Fruit fly (Drosophila melanogaster) whole organism, prepupa: Measurements from ENCODE around the gene CG45544.

Experiments
- Blimp-1 ChIP-seq: fragments of 200-800 bp; sonication (Bioruptor generic); optimal IDR thresholded peaks from 3 replicates; lab custom pipeline; 2017; ENCODE audit warnings: missing biosample characterization, missing genetic modification characterization, mild to moderate bottlenecking, moderate library complexity, missing genetic modification reagents
- CG10631 ChIP-seq: fragments of 200-800 bp; sonication (Bioruptor generic); optimal IDR thresholded peaks from 2 replicates; lab custom pipeline; 2016; ENCODE audit warnings: missing biosample characterization, missing genetic modification characterization
- CG10669 ChIP-seq: fragments of 200-800 bp; sonication (Bioruptor generic); optimal IDR thresholded peaks from 3 replicates; lab custom pipeline; 2018; ENCODE audit warnings: missing biosample characterization, mild to moderate bottlenecking, missing genetic modification characterization, moderate library complexity
- CG11294 ChIP-seq: fragments of 200-800 bp; sonication (Bioruptor generic); IDR thresholded peaks from 2 replicates; pipeline ENCODE4 v1.3.6; 2022; ENCODE audit warnings: missing biosample characterization, missing genetic modification characterization
- CG11762 ChIP-seq: fragments of 200-800 bp; sonication (Bioruptor generic); optimal IDR thresholded peaks from 3 replicates; lab custom pipeline; 2016; ENCODE audit warnings: missing biosample characterization, missing genetic modification characterization; ENCODE audit not compliant: insufficient read depth
- CG11902 ChIP-seq: fragments of 200-800 bp; sonication (Bioruptor generic); optimal IDR thresholded peaks from 3 replicates; lab custom pipeline; 2016; ENCODE audit warnings: missing biosample characterization, missing genetic modification characterization
- CG15336 ChIP-seq: fragments of 200-800 bp; sonication (Bioruptor generic); IDR thresholded peaks from 2 replicates; pipeline ENCODE4 v1.3.6; 2022; ENCODE audit warnings: missing biosample characterization, missing genetic modification characterization
- CG1621 ChIP-seq: fragments of 200-800 bp; sonication (Bioruptor generic); optimal IDR thresholded peaks from 3 replicates; lab custom pipeline; 2018; ENCODE audit warnings: missing biosample characterization, mild to moderate bottlenecking, missing genetic modification characterization
- CG16779 ChIP-seq: fragments of 200-800 bp; sonication (Bioruptor generic); optimal IDR thresholded peaks from 3 replicates; lab custom pipeline; 2017; ENCODE audit warnings: missing biosample characterization, mild to moderate bottlenecking, missing genetic modification characterization
- CG31627 ChIP-seq: fragments of 200-800 bp; sonication (Bioruptor generic); optimal IDR thresholded peaks from 3 replicates; lab custom pipeline; 2016; ENCODE audit warnings: missing biosample characterization, missing genetic modification characterization
- CG32006 ChIP-seq: fragments of 200-800 bp; sonication (Bioruptor generic); optimal IDR thresholded peaks from 3 replicates; lab custom pipeline; 2017; ENCODE audit warnings: missing biosample characterization, mild to moderate bottlenecking, missing genetic modification characterization
- CG34406 ChIP-seq: fragments of 200-800 bp; sonication (Bioruptor generic); optimal IDR thresholded peaks from 3 replicates; lab custom pipeline; 2016; ENCODE audit warnings: missing biosample characterization, missing genetic modification characterization
- CG4318 ChIP-seq: fragments of 200-800 bp; sonication (Bioruptor generic); optimal IDR thresholded peaks from 3 replicates; lab custom pipeline; 2017; ENCODE audit warnings: missing biosample characterization, mild to moderate bottlenecking, missing genetic modification characterization
- CG6163 ChIP-seq: fragments of 200-800 bp; sonication (Bioruptor generic); IDR thresholded peaks from 3 replicates; pipeline ENCODE4 v1.3.6; 2022; ENCODE audit warnings: missing biosample characterization, missing genetic modification characterization
- CG6276 ChIP-seq: fragments of 200-800 bp; sonication (Bioruptor generic); optimal IDR thresholded peaks from 2 replicates; lab custom pipeline; 2017; ENCODE audit warnings: missing biosample characterization, mild to moderate bottlenecking, missing genetic modification characterization
- CG6808 ChIP-seq: fragments of 200-800 bp; sonication (Bioruptor generic); optimal IDR thresholded peaks from 3 replicates; lab custom pipeline; 2017; ENCODE audit warnings: missing biosample characterization, missing genetic modification characterization, mild to moderate bottlenecking, moderate library complexity, missing genetic modification reagents
- CG6854 ChIP-seq: fragments of 200-800 bp; sonication (Bioruptor generic); optimal IDR thresholded peaks from 2 replicates; lab custom pipeline; 2017; ENCODE audit warnings: missing biosample characterization, mild to moderate bottlenecking, missing genetic modification characterization
- CG8119 ChIP-seq: fragments of 200-800 bp; sonication (Bioruptor generic); IDR thresholded peaks from 3 replicates; pipeline ENCODE4 v1.3.6; 2022; ENCODE audit warnings: missing biosample characterization, missing genetic modification characterization
- CG9139 ChIP-seq: fragments of 200-800 bp; sonication (Bioruptor generic); optimal IDR thresholded peaks from 3 replicates; lab custom pipeline; 2017; ENCODE audit warnings: missing biosample characterization, mild to moderate bottlenecking, missing genetic modification characterization
- Eip75B ChIP-seq: fragments of 200-800 bp; sonication (Bioruptor generic); optimal IDR thresholded peaks from 3 replicates; lab custom pipeline; 2016; ENCODE audit warnings: missing biosample characterization, missing genetic modification characterization
- Eip78C ChIP-seq: fragments of 200-800 bp; sonication (Bioruptor generic); peaks from one replicate; lab custom pipeline; 2016; ENCODE audit warnings: missing biosample characterization, missing genetic modification characterization
- Eip93F ChIP-seq: fragments of 200-800 bp; sonication (Bioruptor generic); optimal IDR thresholded peaks from 2 replicates; lab custom pipeline; 2016; ENCODE audit warnings: missing biosample characterization, mild to moderate bottlenecking, missing genetic modification characterization
- Ets96B ChIP-seq: fragments of 200-800 bp; optimal IDR thresholded peaks from 2 replicates; lab custom pipeline; 2019; ENCODE audit warnings: missing biosample characterization, mild to moderate bottlenecking, missing genetic modification characterization, moderate library complexity
- Gug ChIP-seq: fragments of 200-800 bp; sonication (Bioruptor generic); IDR thresholded peaks from 2 replicates; pipeline ENCODE4 v1.3.6; 2022; ENCODE audit warnings: missing biosample characterization, missing genetic modification characterization
- Hr4 ChIP-seq: fragments of 200-800 bp; sonication (Bioruptor generic); optimal IDR thresholded peaks from 3 replicates; lab custom pipeline; 2016; ENCODE audit warnings: missing biosample characterization, missing genetic modification characterization
- Lpt ChIP-seq: fragments of 200-800 bp; sonication (Bioruptor generic); optimal IDR thresholded peaks from 3 replicates; lab custom pipeline; 2016; ENCODE audit warnings: missing biosample characterization, missing genetic modification characterization
- Met ChIP-seq: fragments of 200-800 bp; sonication (Bioruptor generic); optimal IDR thresholded peaks from 3 replicates; lab custom pipeline; 2016; ENCODE audit warnings: missing biosample characterization, missing genetic modification characterization
- OdsH ChIP-seq: fragments of 200-800 bp; sonication (Bioruptor generic); optimal IDR thresholded peaks from 3 replicates; lab custom pipeline; 2016; ENCODE audit warnings: missing biosample characterization, missing genetic modification characterization
- Sox102F ChIP-seq: fragments of 200-800 bp; sonication (Bioruptor generic); optimal IDR thresholded peaks from 2 replicates; lab custom pipeline; 2016; ENCODE audit warnings: missing biosample characterization, mild to moderate bottlenecking, missing genetic modification characterization
- Sox14 ChIP-seq: fragments of 200-800 bp; sonication (Bioruptor generic); optimal IDR thresholded peaks from 3 replicates; lab custom pipeline; 2016; ENCODE audit warnings: missing biosample characterization, missing genetic modification characterization
- Sox15 ChIP-seq: fragments of 200-800 bp; sonication (Bioruptor generic); optimal IDR thresholded peaks from 3 replicates; lab custom pipeline; 2016; ENCODE audit warnings: missing biosample characterization, missing genetic modification characterization
- achi ChIP-seq: fragments of 200-800 bp; sonication (Bioruptor generic); optimal IDR thresholded peaks from 3 replicates; lab custom pipeline; 2016; ENCODE audit warnings: missing biosample characterization, missing genetic modification characterization
- acj6 ChIP-seq: fragments of 200-800 bp; sonication (Bioruptor generic); optimal IDR thresholded peaks from 3 replicates; lab custom pipeline; 2016; ENCODE audit warnings: missing biosample characterization, missing genetic modification characterization
- cyc ChIP-seq: fragments of 200-800 bp; sonication (Bioruptor generic); optimal IDR thresholded peaks from 3 replicates; lab custom pipeline; 2016; ENCODE audit warnings: missing biosample characterization, missing genetic modification characterization
- dac ChIP-seq: fragments of 200-800 bp; sonication (Bioruptor generic); optimal IDR thresholded peaks from 2 replicates; lab custom pipeline; 2017; ENCODE audit warnings: missing biosample characterization, mild to moderate bottlenecking, missing genetic modification characterization
- dsx ChIP-seq: fragments of 200-800 bp; optimal IDR thresholded peaks from 3 replicates; lab custom pipeline; 2019; ENCODE audit warnings: missing biosample characterization, mild to moderate bottlenecking, missing genetic modification characterization, moderate library complexity; ENCODE audit not compliant: poor library complexity, severe bottlenecking
- eg ChIP-seq: fragments of 200-800 bp; sonication (Bioruptor generic); IDR thresholded peaks from 3 replicates; pipeline ENCODE4 v1.3.6; 2022; ENCODE audit warnings: missing biosample characterization, missing genetic modification characterization
- esn ChIP-seq: fragments of 200-800 bp; sonication (Bioruptor generic); optimal IDR thresholded peaks from 2 replicates; lab custom pipeline; 2016; ENCODE audit warnings: missing biosample characterization, mild to moderate bottlenecking, missing genetic modification characterization, moderate library complexity
- fd85E ChIP-seq: fragments of 200-800 bp; sonication (Bioruptor generic); optimal IDR thresholded peaks from 3 replicates; lab custom pipeline; 2016; ENCODE audit warnings: missing biosample characterization, missing genetic modification characterization
- fkh ChIP-seq: fragments of 200-800 bp; sonication (Bioruptor generic); optimal IDR thresholded peaks from 3 replicates; lab custom pipeline; 2017; ENCODE audit warnings: missing biosample characterization, mild to moderate bottlenecking, missing genetic modification characterization, moderate library complexity
- net ChIP-seq: fragments of 200-800 bp; sonication (Bioruptor generic); optimal IDR thresholded peaks from 3 replicates; lab custom pipeline; 2016; ENCODE audit warnings: missing biosample characterization, missing genetic modification characterization
- spab ChIP-seq: fragments of 200-800 bp; sonication (Bioruptor generic); optimal IDR thresholded peaks from 2 replicates; lab custom pipeline; 2017; ENCODE audit warnings: missing biosample characterization, mild to moderate bottlenecking, missing genetic modification characterization, missing genetic modification reagents
- topi ChIP-seq: fragments of 200-800 bp; sonication (Bioruptor generic); optimal IDR thresholded peaks from 3 replicates; lab custom pipeline; 2016; ENCODE audit warnings: missing biosample characterization, missing genetic modification characterization
- vri ChIP-seq: fragments of 200-800 bp; sonication (Bioruptor generic); optimal IDR thresholded peaks from 3 replicates; lab custom pipeline; 2016; ENCODE audit warnings: missing biosample characterization, mild to moderate bottlenecking, missing genetic modification characterization

The CG45544 gene

DNA sequence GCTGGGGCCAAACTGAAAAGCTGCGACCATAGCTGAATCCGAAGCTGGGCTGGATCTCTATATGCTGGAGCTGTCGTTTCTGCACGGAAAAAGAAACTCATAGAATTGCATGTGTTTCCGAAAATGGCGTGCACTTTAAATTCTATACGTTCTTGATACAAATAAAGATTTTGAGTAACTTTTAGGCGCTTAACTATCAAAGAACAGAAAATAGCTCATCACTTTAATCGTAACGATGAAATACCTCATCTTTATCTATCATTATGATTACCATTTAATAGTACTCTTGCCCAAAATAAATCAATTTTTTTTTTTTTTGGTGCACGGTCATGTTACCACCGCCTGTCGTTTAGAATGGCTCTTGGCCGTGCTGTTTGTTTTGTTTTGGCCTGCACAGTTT, 44.6 kb upstream of the CG45544 start (continued):
- TF ChIP-seq CG6276 (GFP tag; lab: Kevin White, UChicago) = peak; percentile 63
- no peak for TF ChIP-seq cyc (GFP tag; lab: Kevin White, UChicago)
- peak; percentile 37 for TF ChIP-seq Lpt
- no peak for TF ChIP-seq fd85E (GFP tag; lab: Kevin White, UChicago)
- TF ChIP-seq acj6 (GFP tag; lab: Kevin White, UChicago) = no peak
- TF ChIP-seq CG4318 (GFP tag; lab: Kevin White, UChicago) = no peak
- no peak for TF ChIP-seq CG6854
- no peak for TF ChIP-seq fkh (GFP tag; lab: Kevin White, UChicago)
- no peak for TF ChIP-seq vri (GFP tag; lab: Kevin White, UChicago)
- peak; percentile 11 for TF ChIP-seq OdsH
- peak; percentile 12 for TF ChIP-seq Ets96B
- no peak for TF ChIP-seq CG6808
- TF ChIP-seq CG6163 (GFP tag; lab: Robert Waterston, UW) = 0 out of 3 replicates have a peak, but pooled peaks have one; percentile 31
- TF ChIP-seq, all 60 proteins: peak for 19

dm6 chr3R:29212534-29212933, 43.8 kb upstream of the CG45544 start:
- TF ChIP-seq cyc (GFP tag; lab: Kevin White, UChicago) (no peak), Blimp-1 (GFP tag; lab: Kevin White, UChicago) (no peak), spab (GFP tag; lab: Kevin White, UChicago) (no peak), fkh (GFP tag; lab: Kevin White, UChicago) (no peak), CG6854 (no peak), dac (no peak)

- no peak for TF ChIP-seq Lpt
Measured at dm6 chr3R:29213416-29213815, 42.9 kb upstream of the CG45544 start.

DNA sequence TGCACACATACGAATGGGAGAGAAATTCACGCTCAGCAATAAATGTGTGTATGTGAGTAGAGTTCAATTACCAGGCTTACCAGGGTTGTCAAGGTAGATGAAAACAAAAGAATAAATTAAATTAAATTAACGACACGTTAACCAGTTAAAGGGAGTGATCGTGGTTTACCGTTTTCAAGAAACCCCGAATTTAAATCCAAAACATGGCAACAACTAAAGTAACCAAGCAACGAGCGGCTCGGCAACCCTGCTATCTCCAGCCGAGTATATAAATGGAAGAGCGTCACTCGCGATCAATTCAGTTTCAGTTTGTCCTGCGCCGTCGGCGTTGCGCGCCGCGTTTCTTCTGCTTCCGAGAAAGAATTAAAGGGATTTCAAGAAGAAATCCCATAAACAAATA, 42.0 kb upstream of the CG45544 start:
- peak; percentile 99 for TF ChIP-seq CG16779 (tag; lab: Kevin White, UChicago)
- peak; percentile 99 for TF ChIP-seq CG11294 (GFP tag; lab: Robert Waterston, UW)
- TF ChIP-seq CG9139 (GFP tag; lab: Kevin White, UChicago) = peak; percentile 99
- peak; percentile 100 for TF ChIP-seq CG32006 (GFP tag; lab: Kevin White, UChicago)
- peak; percentile 100 for TF ChIP-seq CG8119 (GFP tag; lab: Robert Waterston, UW)
- peak; percentile 99 for TF ChIP-seq dac
- peak; percentile 100 for TF ChIP-seq CG10631 (GFP tag; lab: Kevin White, UChicago)
- peak; percentile 100 for TF ChIP-seq Eip78C (GFP tag; lab: Kevin White, UChicago)
- peak; percentile 100 for TF ChIP-seq vri (GFP tag; lab: Kevin White, UChicago)
- peak; percentile 100 for TF ChIP-seq Sox14
- TF ChIP-seq CG34406 = peak; percentile 100
- TF ChIP-seq acj6 (GFP tag; lab: Kevin White, UChicago) = peak; percentile 100
- TF ChIP-seq CG31627 = peak; percentile 100
- TF ChIP-seq CG4318 (GFP tag; lab: Kevin White, UChicago) = peak; percentile 99
- TF ChIP-seq fkh (GFP tag; lab: Kevin White, UChicago) = peak; percentile 97
- peak; percentile 100 for TF ChIP-seq eg (GFP tag; lab: Robert Waterston, UW)
- TF ChIP-seq cyc (GFP tag; lab: Kevin White, UChicago) = peak; percentile 100
- peak; percentile 100 for TF ChIP-seq spab (GFP tag; lab: Kevin White, UChicago)
- TF ChIP-seq Hr4 (GFP tag; lab: Kevin White, UChicago) = peak; percentile 100
- peak; percentile 99 for TF ChIP-seq achi (GFP tag; lab: Kevin White, UChicago)
- TF ChIP-seq Sox102F (GFP tag; lab: Kevin White, UChicago) = peak; percentile 100
- peak; percentile 100 for TF ChIP-seq esn (GFP tag; lab: Kevin White, UChicago)
- TF ChIP-seq Gug = peak; percentile 100
- peak; percentile 100 for TF ChIP-seq Eip75B (GFP tag; lab: Kevin White, UChicago)
- peak; percentile 100 for TF ChIP-seq Met (GFP tag; lab: Kevin White, UChicago)
- peak; percentile 100 for TF ChIP-seq net (GFP tag; lab: Kevin White, UChicago)
- peak; percentile 99 for TF ChIP-seq CG6808
- TF ChIP-seq CG6163 (GFP tag; lab: Robert Waterston, UW) = peak; percentile 100
- peak; percentile 100 for TF ChIP-seq CG15336 (GFP tag; lab: Robert Waterston, UW)
- peak; percentile 98 for TF ChIP-seq fd85E (GFP tag; lab: Kevin White, UChicago)
- peak; percentile 99 for TF ChIP-seq CG11902 (GFP tag; lab: Kevin White, UChicago)
- TF ChIP-seq CG6276 (GFP tag; lab: Kevin White, UChicago) = peak; percentile 100
- TF ChIP-seq topi = peak; percentile 100
- TF ChIP-seq CG10669 (GFP tag; lab: Kevin White, UChicago) = peak; percentile 100
- peak; percentile 99 for TF ChIP-seq dsx (GFP tag; lab: Kevin White, UChicago)
- peak; percentile 99 for TF ChIP-seq Sox15 (GFP tag; lab: Kevin White, UChicago)
- peak; percentile 99 for TF ChIP-seq Eip93F
- peak; percentile 100 for TF ChIP-seq CG1621
- TF ChIP-seq CG11762 (GFP tag; lab: Kevin White, UChicago) = peak; percentile 99
